Worm (Caenorhabditis elegans) whole organism, early embryonic: Measurements from ENCODE around the gene marc-2.

Source experiments
- B0310.2 ChIP-seq: sonication (generic microtip); optimal IDR thresholded peaks from 2 replicates; lab custom pipeline; 2016; ENCODE audit warnings: mild to moderate bottlenecking, missing genetic modification characterization, missing compliant biosample characterization
- F13C5.2 ChIP-seq: sonication (generic microtip); optimal IDR thresholded peaks from 2 replicates; lab custom pipeline; 2017; ENCODE audit warnings: mild to moderate bottlenecking, missing genetic modification characterization, inconsistent platforms, missing compliant biosample characterization
- aly-1 ChIP-seq: sonication (generic microtip); optimal IDR thresholded peaks from 2 replicates; lab custom pipeline; 2016; ENCODE audit warnings: missing genetic modification characterization, missing compliant biosample characterization
- ama-1 ChIP-seq: fragments of 150-350 bp; optimal IDR thresholded peaks from 2 replicates; lab custom pipeline; 2014
- ceh-13 ChIP-seq: fragments of 200-800 bp; sonication (Bioruptor generic); optimal IDR thresholded peaks from 2 replicates; lab custom pipeline; 2018; ENCODE audit warnings: mild to moderate bottlenecking, missing genetic modification characterization, missing compliant biosample characterization
- ceh-36 ChIP-seq: sonication (generic microtip); optimal IDR thresholded peaks from 2 replicates; lab custom pipeline; 2016; ENCODE audit warnings: missing genetic modification characterization, inconsistent platforms, missing compliant biosample characterization
- ets-7 ChIP-seq: sonication (generic microtip); optimal IDR thresholded peaks from 2 replicates; lab custom pipeline; 2016; ENCODE audit warnings: missing genotype, missing genetic modification characterization, missing compliant biosample characterization
- flt-1 ChIP-seq: fragments of 200-800 bp; sonication (Bioruptor generic); IDR thresholded peaks from 2 replicates; pipeline ENCODE4 v1.3.6; 2022; ENCODE audit warnings: missing genetic modification characterization, missing compliant biosample characterization
- hmbx-1 ChIP-seq: sonication (generic microtip); optimal IDR thresholded peaks from 2 replicates; lab custom pipeline; 2016; ENCODE audit warnings: mild to moderate bottlenecking, missing genetic modification characterization, missing compliant biosample characterization
- hmg-4 ChIP-seq: fragments of 200-800 bp; sonication (Bioruptor generic); optimal IDR thresholded peaks from 2 replicates; lab custom pipeline; 2018; ENCODE audit warnings: mild to moderate bottlenecking, missing genetic modification characterization, missing compliant biosample characterization
- hnd-1 ChIP-seq: sonication (generic microtip); optimal IDR thresholded peaks from 2 replicates; lab custom pipeline; 2016; ENCODE audit warnings: missing genetic modification characterization, missing compliant biosample characterization
- pes-1 ChIP-seq: fragments of 200-800 bp; sonication (Bioruptor generic); IDR thresholded peaks from 2 replicates; pipeline ENCODE4 v1.3.6; 2022; ENCODE audit warnings: missing genetic modification reagents, missing genetic modification characterization, missing compliant biosample characterization
- scrt-1 ChIP-seq: fragments of 200-800 bp; sonication (Bioruptor generic); IDR thresholded peaks from 2 replicates; pipeline ENCODE4 v1.3.6; 2022; ENCODE audit warnings: missing genetic modification characterization, missing compliant biosample characterization
- sea-1 ChIP-seq: fragments of 200-800 bp; sonication (Bioruptor generic); conservative IDR thresholded peaks from 2 replicates; pipeline ENCODE4 v1.3.6; 2022; ENCODE audit warnings: missing genetic modification characterization, missing compliant biosample characterization
- tbx-11 ChIP-seq: fragments of 200-800 bp; sonication (Bioruptor generic); IDR thresholded peaks from 2 replicates; pipeline ENCODE4 v1.3.6; 2022; ENCODE audit warnings: missing genetic modification characterization, missing compliant biosample characterization
- tbx-37 ChIP-seq: fragments of 200-800 bp; sonication (Bioruptor generic); conservative IDR thresholded peaks from 2 replicates; pipeline ENCODE4 v1.3.6; 2022; ENCODE audit warnings: missing genetic modification reagents, missing genetic modification characterization, missing compliant biosample characterization
- tra-4 ChIP-seq: sonication (generic microtip); optimal IDR thresholded peaks from 2 replicates; lab custom pipeline; 2017; ENCODE audit warnings: missing genetic modification characterization, missing compliant biosample characterization

Gene marc-2

DNA sequence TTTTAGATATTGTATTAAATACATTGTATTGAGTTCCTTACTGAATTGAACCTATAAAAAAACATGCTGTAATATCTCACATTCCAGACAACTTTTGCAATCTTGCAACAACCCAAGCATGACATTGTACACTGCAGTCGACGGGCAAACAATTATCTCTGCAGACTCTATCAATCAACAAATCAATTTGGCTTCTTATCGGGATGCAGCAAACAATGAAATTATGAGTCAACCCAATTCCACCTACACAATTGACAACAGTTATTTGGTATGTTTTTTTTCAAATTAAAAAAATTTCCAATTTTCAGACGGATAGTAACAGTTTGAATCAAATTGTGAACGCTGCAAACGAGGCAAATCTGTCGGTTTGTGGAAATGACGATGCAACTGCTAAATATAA, 29.8 kb downstream of the marc-2 start:
- TF ChIP-seq pes-1 (GFP tag; lab: Robert Waterston, UW) (no peak), ceh-13 (GFP tag; lab: Kevin White, UChicago) (no peak), hmg-4 (no peak), tra-4 (tag; lab: Kevin White, UChicago) (no peak), B0310.2 (no peak), hmbx-1 (tag; lab: Kevin White, UChicago) (no peak), ets-7 (tag; lab: Kevin White, UChicago) (no peak), F13C5.2 (no peak), aly-1 (tag; lab: Kevin White, UChicago) (no peak), sea-1 (GFP tag; lab: Robert Waterston, UW) (no peak), scrt-1 (no peak), hnd-1 (tag; lab: Kevin White, UChicago) (no peak), flt-1 (no peak), ceh-36 (no peak), tbx-11 (GFP tag; lab: Robert Waterston, UW) (no peak), ama-1 (lab: Kevin White, UChicago) (no peak), tbx-37 (GFP tag; lab: Robert Waterston, UW) (no peak)

DNA sequence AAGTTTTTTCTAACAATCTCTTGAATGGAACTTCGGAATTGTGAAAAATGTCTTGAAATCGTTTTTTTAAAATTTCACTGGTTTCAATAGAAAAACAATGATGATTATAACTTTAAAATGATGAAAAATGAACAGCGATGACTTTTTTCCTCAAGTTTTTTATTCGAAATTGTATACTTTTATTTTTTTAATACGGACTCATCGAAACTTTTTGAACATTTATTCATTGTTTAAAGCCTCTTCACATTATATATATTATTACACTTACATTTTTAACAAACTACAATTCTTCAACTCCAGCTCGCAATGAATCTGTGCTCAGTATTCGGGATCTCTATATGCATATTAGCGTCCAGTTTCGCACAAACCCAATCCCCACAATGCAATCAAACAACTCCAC, 32.8 kb downstream of the marc-2 start, which contains the start of gene M28.8:
Gene M28.8 (plus strand): TSS at position 301 of the 400 bp plus-strand sequence.
- TF ChIP-seq scrt-1 (no peak), ets-7 (tag; lab: Kevin White, UChicago) (no peak), tbx-37 (GFP tag; lab: Robert Waterston, UW) (no peak)

DNA sequence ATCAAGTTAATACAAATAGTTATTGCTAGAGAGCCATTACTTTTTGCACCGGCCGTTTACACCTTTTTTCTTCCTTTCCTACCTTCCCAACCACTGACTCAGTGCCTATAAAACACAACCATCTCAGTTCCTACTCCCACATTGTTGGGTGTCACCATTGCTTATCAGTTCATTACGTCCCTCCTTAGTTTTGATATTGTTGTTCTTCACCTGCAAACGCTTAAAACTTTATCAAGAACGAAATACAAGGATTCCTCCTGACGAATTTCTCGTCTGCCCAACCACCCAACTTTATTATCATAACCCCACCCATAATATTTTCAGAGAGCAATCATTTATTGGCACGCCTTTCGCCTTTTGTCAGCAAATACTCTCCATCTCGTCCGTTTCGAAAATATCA, 33.7 kb downstream of the marc-2 start:
- TF ChIP-seq flt-1 (no peak), tbx-11 (GFP tag; lab: Robert Waterston, UW) (no peak), tra-4 (tag; lab: Kevin White, UChicago) (no peak), hmg-4 (no peak), hnd-1 (tag; lab: Kevin White, UChicago) (no peak), ceh-13 (GFP tag; lab: Kevin White, UChicago) (no peak), aly-1 (tag; lab: Kevin White, UChicago) (no peak), sea-1 (GFP tag; lab: Robert Waterston, UW) (no peak), ets-7 (tag; lab: Kevin White, UChicago) (no peak), tbx-37 (GFP tag; lab: Robert Waterston, UW) (no peak), hmbx-1 (tag; lab: Kevin White, UChicago) (no peak), F13C5.2 (no peak), scrt-1 (no peak), ceh-36 (no peak)

DNA sequence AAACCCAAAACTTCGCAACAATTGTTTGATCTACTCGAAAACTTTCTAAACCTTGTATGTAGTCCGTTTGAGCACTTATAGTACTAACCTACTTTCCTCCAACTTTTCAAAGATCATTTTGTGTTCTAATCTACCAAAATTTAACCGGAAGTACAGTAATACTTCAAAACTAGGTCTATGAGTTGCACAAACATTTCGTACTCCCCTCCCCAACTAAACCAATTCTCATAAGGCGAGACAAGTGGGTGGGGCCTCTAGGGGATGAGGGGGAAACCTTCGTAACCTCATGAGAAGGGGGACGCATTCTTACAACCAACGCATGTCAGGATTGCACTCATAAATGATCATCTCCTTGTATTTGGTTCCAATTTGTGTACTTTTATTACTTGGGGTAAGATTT, 38.8 kb downstream of the marc-2 start, which contains the start of gene cutl-9:
Gene cutl-9 (plus strand): TSS at position 301 of the 400 bp plus-strand sequence.
- no peak for TF ChIP-seq F13C5.2
- no peak for TF ChIP-seq hmg-4
- no peak for TF ChIP-seq tbx-37 (GFP tag; lab: Robert Waterston, UW)
- TF ChIP-seq ets-7 (tag; lab: Kevin White, UChicago) = no peak
- no peak for TF ChIP-seq scrt-1
- no peak for TF ChIP-seq ama-1 (lab: Kevin White, UChicago)
- TF ChIP-seq ceh-13 (GFP tag; lab: Kevin White, UChicago) = no peak

DNA sequence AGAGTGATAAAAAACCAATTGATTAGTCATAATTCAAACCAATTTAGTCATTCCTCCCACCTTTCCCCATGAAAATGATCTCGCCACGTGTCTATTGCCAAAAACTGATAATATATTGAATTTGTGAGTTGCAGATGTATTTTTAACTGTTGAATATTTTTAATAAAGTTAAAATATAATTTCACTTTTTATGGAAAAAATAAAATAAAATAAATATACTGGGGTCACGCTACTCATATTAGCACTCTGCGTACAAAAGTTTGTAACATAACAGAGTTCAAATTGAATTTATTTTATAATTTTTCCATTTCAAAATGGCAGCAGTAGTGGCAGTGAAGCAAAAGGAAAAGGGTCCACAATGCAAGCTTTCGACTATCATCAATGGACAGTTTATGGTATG, 42.6 kb downstream of the marc-2 start, which contains the start of gene C14A4.13:
Gene C14A4.13 (plus strand): TSS at position 301 of the 400 bp plus-strand sequence.
- TF ChIP-seq ceh-36 (no peak), hmbx-1 (tag; lab: Kevin White, UChicago) (no peak), scrt-1 (no peak), ets-7 (tag; lab: Kevin White, UChicago) (no peak), pes-1 (GFP tag; lab: Robert Waterston, UW) (no peak)

DNA sequence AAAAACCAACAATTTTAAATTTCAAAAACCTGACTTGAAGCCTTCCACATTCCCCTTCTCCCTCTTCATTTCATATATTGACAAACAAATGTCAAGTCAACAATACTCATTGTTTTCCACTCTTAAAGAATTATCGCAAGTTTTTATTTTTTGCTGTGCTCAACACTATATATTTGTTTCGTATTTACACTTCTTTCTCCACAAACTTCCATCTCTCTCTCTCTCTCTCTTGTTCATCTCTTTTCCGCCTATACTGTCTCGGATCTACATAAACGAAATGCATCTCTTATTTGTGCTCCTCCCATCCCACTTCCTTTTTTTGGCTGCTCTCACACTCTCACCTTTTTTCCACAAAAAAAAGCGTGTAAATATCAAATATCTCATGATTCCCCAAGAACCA, 48.0 kb downstream of the marc-2 start, which contains the start of gene C14A4.12:
Gene C14A4.12 (plus strand): TSS at position 301 of the 400 bp plus-strand sequence.
- TF ChIP-seq aly-1 (tag; lab: Kevin White, UChicago) = no peak
- TF ChIP-seq ceh-36 = no peak
- TF ChIP-seq tra-4 (tag; lab: Kevin White, UChicago) = no peak
- no peak for TF ChIP-seq hnd-1 (tag; lab: Kevin White, UChicago)
- no peak for TF ChIP-seq B0310.2
- TF ChIP-seq F13C5.2 = no peak
- no peak for TF ChIP-seq sea-1 (GFP tag; lab: Robert Waterston, UW)
- no peak for TF ChIP-seq flt-1
